Fruit fly (Drosophila melanogaster) whole organism, adult: Measurements from ENCODE around the gene CG31441.

Source experiments
- CG5204 ChIP-seq: fragments of 200-800 bp; sonication (Bioruptor generic); optimal IDR thresholded peaks from 2 replicates; lab custom pipeline; 2016; ENCODE audit warnings: missing biosample characterization, missing genetic modification characterization
- CG7101 ChIP-seq: fragments of 200-800 bp; sonication (Bioruptor generic); optimal IDR thresholded peaks from 2 replicates; lab custom pipeline; 2018; ENCODE audit warnings: missing biosample characterization, mild to moderate bottlenecking, missing genetic modification characterization, moderate library complexity
- Clk ChIP-seq: fragments of 200-800 bp; sonication (Bioruptor generic); optimal IDR thresholded peaks from 2 replicates; lab custom pipeline; 2017; ENCODE audit warnings: missing biosample characterization, missing genetic modification characterization
- pad ChIP-seq: fragments of 200-800 bp; sonication (Bioruptor generic); optimal IDR thresholded peaks from 3 replicates; lab custom pipeline; 2017; ENCODE audit warnings: missing biosample characterization, missing genetic modification characterization, mild to moderate bottlenecking, moderate library complexity, missing genetic modification reagents

dm6 chr3R:11243057-11243740, 7.1 kb downstream of the CG31441 start:
- TF ChIP-seq pad (GFP tag; lab: Kevin White, UChicago) (peak; percentile 67), Clk (GFP tag; lab: Kevin White, UChicago) (no peak), CG5204 (GFP tag; lab: Kevin White, UChicago) (no peak), CG7101 (tag; lab: Kevin White, UChicago) (peak; percentile 36)
